Worm (Caenorhabditis elegans): ENCODE measurements around the gene srh-138.

The srh-138 gene

DNA sequence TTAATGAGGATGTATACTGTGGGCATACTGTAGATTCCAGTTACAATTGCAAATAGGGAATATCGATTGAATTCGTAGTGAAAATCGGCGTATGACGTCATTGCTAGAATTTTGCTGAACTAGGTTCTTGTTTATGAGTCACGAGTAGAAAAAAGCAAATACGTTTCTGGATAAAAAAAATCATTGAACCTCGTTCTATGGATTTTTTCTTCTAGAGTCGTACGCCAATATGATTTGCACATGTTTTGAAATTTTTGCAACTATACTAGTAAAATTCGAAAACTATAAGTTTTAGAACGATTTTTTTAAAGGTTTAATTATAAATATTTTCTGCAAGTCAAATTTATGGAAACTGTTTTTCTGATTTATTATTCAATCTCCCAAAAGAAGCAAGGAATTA lies 3.0 kb downstream of the srh-138 start, which contains the start of gene sru-44:
Gene sru-44, minus strand, starts transcription at position 101 of the 400 bp plus-strand sequence.
- TF ChIP-seq elt-2 (tag; optimal IDR thresholded peaks at IDR 0.05) (no peak), skn-1 (tag; optimal IDR thresholded peaks at IDR 0.05) (no peak), vab-15 (tag; optimal IDR thresholded peaks at IDR 0.05) (no peak), mef-2 (tag; optimal IDR thresholded peaks at IDR 0.05) (no peak), lin-14 (GFP tag; optimal IDR thresholded peaks at IDR 0.05) (no peak), nhr-12 (tag; optimal IDR thresholded peaks at IDR 0.05) (no peak), C16A3.4 (tag; optimal IDR thresholded peaks at IDR 0.05) (no peak), lsy-2 (tag; optimal IDR thresholded peaks at IDR 0.05) (no peak), pax-3 (tag; optimal IDR thresholded peaks at IDR 0.05) (no peak), fos-1 (tag; optimal IDR thresholded peaks at IDR 0.05) (no peak), nhr-85 (tag) (no peak), aly-2 (tag; optimal IDR thresholded peaks at IDR 0.05) (no peak), C04F5.9 (tag; optimal IDR thresholded peaks at IDR 0.05) (no peak), sup-37 (GFP tag; optimal IDR thresholded peaks at IDR 0.05) (no peak), unc-62 (GFP tag; optimal IDR thresholded peaks at IDR 0.05) (no peak), nhr-28 (tag; optimal IDR thresholded peaks at IDR 0.05) (no peak), nhr-237 (tag; optimal IDR thresholded peaks at IDR 0.05) (no peak), nhr-71 (tag; optimal IDR thresholded peaks at IDR 0.05) (no peak), fkh-4 (tag; optimal IDR thresholded peaks at IDR 0.05; ENCODE audit: borderline replicate concordance) (no peak)

DNA sequence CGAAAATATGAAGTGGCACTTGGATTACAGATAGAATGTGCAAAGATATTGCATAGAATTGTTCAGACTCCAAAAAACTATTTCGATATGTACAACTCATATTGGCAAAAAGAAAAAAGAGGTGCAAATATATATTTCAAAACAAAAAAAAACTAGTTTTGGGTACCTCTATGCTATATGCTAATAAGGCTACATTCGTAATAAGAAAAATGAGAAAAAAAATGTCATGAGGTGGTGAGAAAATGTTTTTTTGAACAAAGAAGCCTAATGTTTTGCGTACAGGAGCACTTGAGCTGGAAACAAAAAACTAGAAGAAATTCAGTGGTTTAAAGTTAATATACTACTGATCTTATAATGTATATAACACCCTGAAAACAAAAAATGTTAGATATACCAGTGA lies 9.9 kb downstream of the srh-138 start, which contains the start of gene srh-142:
Gene srh-142, minus strand, starts transcription at position 101 of the 400 bp plus-strand sequence.
- TF ChIP-seq efl-3 (GFP tag; optimal IDR thresholded peaks at IDR 0.05) (no peak), egl-27 (tag; optimal IDR thresholded peaks at IDR 0.05) (no peak), snpc-4 (tag; optimal IDR thresholded peaks at IDR 0.05) (no peak), aha-1 (tag; optimal IDR thresholded peaks at IDR 0.05) (no peak), swsn-7 (tag; optimal IDR thresholded peaks at IDR 0.05) (no peak), nhr-85 (tag) (no peak), pag-3 (tag; optimal IDR thresholded peaks at IDR 0.05; ENCODE audit: borderline replicate concordance, insufficient read depth) (no peak), ceh-82 (tag; optimal IDR thresholded peaks at IDR 0.05) (no peak), sox-4 (tag; optimal IDR thresholded peaks at IDR 0.05) (no peak)

DNA sequence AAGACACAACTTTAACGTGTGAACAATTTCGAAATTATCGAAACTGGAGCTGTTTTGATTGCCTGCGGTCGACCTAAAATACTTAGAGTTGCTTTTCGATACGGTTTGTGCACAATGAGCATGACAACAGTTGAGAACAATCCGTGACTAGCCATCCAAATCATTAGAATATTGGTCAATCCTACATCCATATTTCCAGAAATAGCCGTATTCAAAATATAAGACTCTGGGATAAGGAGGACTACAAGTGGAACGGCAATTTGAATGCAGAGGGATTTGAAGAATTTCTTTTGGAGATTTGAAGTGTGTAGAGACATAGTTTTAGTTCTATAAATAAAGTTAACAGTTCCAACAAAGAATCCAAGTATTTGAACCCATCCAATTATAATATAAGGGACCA lies 11.4 kb downstream of the srh-138 start:
- no peak for TF ChIP-seq lin-15B (tag; optimal IDR thresholded peaks at IDR 0.05)
- no peak for TF ChIP-seq nhr-237 (tag; optimal IDR thresholded peaks at IDR 0.05)
- TF ChIP-seq lin-35 (GFP tag; optimal IDR thresholded peaks at IDR 0.05): no peak
- TF ChIP-seq ceh-63 (GFP tag; optimal IDR thresholded peaks at IDR 0.05): no peak
- TF ChIP-seq zag-1 (tag; optimal IDR thresholded peaks at IDR 0.05): no peak
- no peak for TF ChIP-seq Y116A8C.19 (tag; optimal IDR thresholded peaks at IDR 0.05; ENCODE audit: borderline replicate concordance)
- TF ChIP-seq ceh-88 (GFP tag; IDR thresholded peaks at IDR 0.05): no peak
- TF ChIP-seq ama-1 (optimal IDR thresholded peaks at IDR 0.05): no peak
- TF ChIP-seq xbp-1 (tag; optimal IDR thresholded peaks at IDR 0.05): no peak
- TF ChIP-seq unc-62 (GFP tag; optimal IDR thresholded peaks at IDR 0.05): no peak
- no peak for TF ChIP-seq nhr-11 (tag; optimal IDR thresholded peaks at IDR 0.05)
- no peak for TF ChIP-seq swsn-7 (tag; optimal IDR thresholded peaks at IDR 0.05)

DNA sequence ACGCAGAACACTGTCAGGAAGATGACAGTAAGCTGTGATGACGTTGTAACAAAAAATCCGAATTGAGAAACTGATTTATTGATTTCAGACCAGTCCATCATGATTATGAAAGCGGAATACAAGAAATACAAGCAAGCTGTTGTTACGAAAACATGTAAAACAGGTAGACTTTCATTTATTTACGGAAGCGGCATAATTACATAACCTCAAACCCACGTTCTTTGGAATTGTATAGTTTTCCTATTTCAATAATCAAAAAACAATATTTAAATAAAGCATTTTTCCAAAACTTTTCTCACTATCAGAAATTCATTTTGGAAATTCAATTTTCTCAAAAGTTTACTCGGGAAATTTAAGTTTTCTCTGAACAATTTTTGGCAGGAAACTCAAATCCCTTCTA lies 12.1 kb downstream of the srh-138 start, which contains the start of gene str-15:
Gene str-15, minus strand, starts transcription at position 101 of the 400 bp plus-strand sequence.
- TF ChIP-seq snu-23 (GFP tag; optimal IDR thresholded peaks at IDR 0.05) (no peak), sup-37 (GFP tag; optimal IDR thresholded peaks at IDR 0.05) (no peak), hlh-4 (tag; optimal IDR thresholded peaks at IDR 0.05) (no peak), elt-3 (tag; optimal IDR thresholded peaks at IDR 0.05) (no peak)
